Worm (Caenorhabditis elegans): ENCODE results near the gene fbxa-80.
"Not testable (repeated sequence)": the region's sequence is repeated elsewhere in the genome, so short reads cannot be mapped to it uniquely, and the experiment has no call there.

fbxa-80 gene

ce11 chrIII:1275513-1275912, 39.5 kb downstream of the fbxa-80 start, which contains the start of gene fbxa-30:
Gene fbxa-30, minus strand, starts transcription at chrIII:1275613.
- TF ChIP-seq efl-1 (optimal IDR thresholded peaks at IDR 0.05) = no peak
- TF ChIP-seq efl-1 (GFP tag; optimal IDR thresholded peaks at IDR 0.05 in 1 of 2) = no peak
- no peak for TF ChIP-seq F16B12.6 (tag; optimal IDR thresholded peaks at IDR 0.05)
- TF ChIP-seq ceh-63 (GFP tag; optimal IDR thresholded peaks at IDR 0.05) = no peak

- TF ChIP-seq nhr-71 (tag; optimal IDR thresholded peaks at IDR 0.05) (no peak), elt-2 (tag; optimal IDR thresholded peaks at IDR 0.05) (peak; percentile 8)
Measured at ce11 chrIII:1273655-1274328, 41.2 kb downstream of the fbxa-80 start, which contains the start of gene fbxa-29. Gene fbxa-29, minus strand, starts transcription at chrIII:1273705.

ce11 chrIII:1271378-1271926, 43.6 kb downstream of the fbxa-80 start, which contains the start of gene fbxa-31:
Gene fbxa-31, minus strand, starts transcription at chrIII:1271428.
- no peak for TF ChIP-seq lin-14 (GFP tag; optimal IDR thresholded peaks at IDR 0.05)
- TF ChIP-seq elt-2 (tag; optimal IDR thresholded peaks at IDR 0.05) = peak; percentile 24
- peak in 1 of 2 experiments; percentile 27 for TF ChIP-seq lin-35 (GFP tag; optimal IDR thresholded peaks at IDR 0.05)
- no peak for TF ChIP-seq ceh-63 (GFP tag; optimal IDR thresholded peaks at IDR 0.05)
- no peak for TF ChIP-seq skn-1 (tag; optimal IDR thresholded peaks at IDR 0.05)
- TF ChIP-seq efl-1 (optimal IDR thresholded peaks at IDR 0.05) = no peak
- peak in 1 of 2 experiments; percentile 26 for TF ChIP-seq efl-1 (GFP tag; optimal IDR thresholded peaks at IDR 0.05 in 1 of 2)

- TF ChIP-seq elt-2 (tag; optimal IDR thresholded peaks at IDR 0.05) (peak; percentile 16), nhr-77 (tag; optimal IDR thresholded peaks at IDR 0.05) (no peak)
Measured at ce11 chrIII:1269156-1269555, 45.9 kb downstream of the fbxa-80 start, which contains the start of gene fbxa-32. Gene fbxa-32, minus strand, starts transcription at chrIII:1269256.

ce11 chrIII:1266799-1267198, 48.2 kb downstream of the fbxa-80 start, which contains the start of gene fbxa-151:
Gene fbxa-151, minus strand, starts transcription at chrIII:1266899.
- not testable (repeated sequence) for TF ChIP-seq snpc-4 (tag; optimal IDR thresholded peaks at IDR 0.05); unc-98 (GFP tag; IDR thresholded peaks at IDR 0.05); grh-1 (GFP tag; IDR thresholded peaks at IDR 0.05)

ce11 chrIII:1263692-1264091, 51.3 kb downstream of the fbxa-80 start, which contains the start of gene srz-9:
Gene srz-9, plus strand, starts transcription at chrIII:1263992.
- TF ChIP-seq ztf-11 (tag; optimal IDR thresholded peaks at IDR 0.05); nhr-19 (GFP tag; conservative IDR thresholded peaks at IDR 0.05); tbx-2 (tag; optimal IDR thresholded peaks at IDR 0.05): not testable (repeated sequence)
